Worm (Caenorhabditis elegans) whole organism, L4 larva: ENCODE measurements around the gene C53B7.6.

Experiments
- aly-2 ChIP-seq: sonication (generic microtip); optimal IDR thresholded peaks from 2 replicates; lab custom pipeline; 2018; ENCODE audit warnings: missing biosample characterization, missing genetic modification characterization
- mdl-1 ChIP-seq, 2 experiments: fragments of 150-350 bp in 1 of 2; sonication (generic microtip) in 1 of 2; optimal IDR thresholded peaks; 2 replicates each; lab custom pipeline; 2014 to 2017; ENCODE audit warnings: missing biosample characterization in 2 of 2, missing genetic modification characterization in 2 of 2
- nhr-237 ChIP-seq: sonication (generic microtip); optimal IDR thresholded peaks from 2 replicates; lab custom pipeline; 2017; ENCODE audit warnings: missing biosample characterization, missing genetic modification characterization

DNA sequence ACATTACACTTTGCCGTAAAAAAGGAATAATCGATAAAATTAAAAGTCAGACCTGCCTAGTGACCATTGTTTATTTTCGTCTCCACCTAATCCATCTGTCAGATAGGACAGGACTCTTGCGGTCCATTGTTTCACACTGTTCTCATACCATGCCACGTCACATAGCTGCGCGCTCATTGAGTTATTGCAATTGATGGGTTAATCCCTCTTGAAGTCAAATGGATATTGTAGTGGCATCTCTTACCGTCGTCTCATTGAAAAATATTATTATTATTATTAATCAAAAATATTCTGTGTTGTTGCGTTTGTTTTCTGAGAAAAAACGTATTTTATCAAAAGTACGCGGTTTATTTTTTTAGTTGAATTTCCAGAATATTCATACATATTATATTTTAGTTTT, 19.6 kb upstream of the C53B7.6 start:
- TF ChIP-seq mdl-1 (tag; optimal IDR thresholded peaks at IDR 0.05; lab: Kevin White, UChicago) = no peak
- TF ChIP-seq nhr-237 (tag; lab: Kevin White, UChicago) = no peak
- no peak for TF ChIP-seq aly-2
